Fruit fly (Drosophila melanogaster): ENCODE results near the gene eIF4EHP.

- no peak for TF ChIP-seq CG8478 (optimal IDR thresholded peaks at IDR 0.05)
- peak in 1 of 2 experiments; percentile 7 for TF ChIP-seq CTCF (optimal IDR thresholded peaks at IDR 0.05)
Measured at dm6 chr3R:24031825-24032523, 76.8 kb downstream of the eIF4EHP start, which contains the start of the genes KrT95D and Mettl3.

All from S2 (cell line).